Worm (Caenorhabditis elegans) whole organism, L2 larva: ENCODE results near the gene F55F3.4.

Source experiments
- C34F6.9 ChIP-seq: fragments of 150-350 bp; optimal IDR thresholded peaks from 2 replicates; lab custom pipeline; 2014; ENCODE audit warnings: missing biosample characterization, missing genetic modification characterization
- F13H6.1 ChIP-seq: sonication (generic microtip); optimal IDR thresholded peaks from 2 replicates; lab custom pipeline; 2016; ENCODE audit warnings: missing genetic modification characterization, missing compliant biosample characterization
- R02D3.7 ChIP-seq: fragments of 150-350 bp; optimal IDR thresholded peaks from 2 replicates; lab custom pipeline; 2014; ENCODE audit warnings: missing biosample characterization, missing genetic modification characterization
- Y55F3AM.14 ChIP-seq: fragments of 200-800 bp; sonication (Bioruptor generic); optimal IDR thresholded peaks from 2 replicates; lab custom pipeline; 2018; ENCODE audit warnings: mild to moderate bottlenecking, missing genetic modification characterization, missing compliant biosample characterization
- ZK546.5 ChIP-seq: sonication (generic microtip); optimal IDR thresholded peaks from 2 replicates; lab custom pipeline; 2017; ENCODE audit warnings: missing biosample characterization, missing genetic modification characterization
- alr-1 ChIP-seq: fragments of 150-350 bp; optimal IDR thresholded peaks from 2 replicates; lab custom pipeline; 2014; ENCODE audit warnings: missing biosample characterization, missing genetic modification characterization
- ama-1 ChIP-seq: fragments of 150-350 bp; optimal IDR thresholded peaks from 2 replicates; lab custom pipeline; 2018; ENCODE audit warnings: inconsistent platforms
- blmp-1 ChIP-seq: sonication (generic microtip); optimal IDR thresholded peaks from 2 replicates; lab custom pipeline; 2017; ENCODE audit warnings: missing genetic modification characterization, mild to moderate bottlenecking, missing compliant biosample characterization, antibody characterized with exemption, moderate library complexity; ENCODE audit not compliant: insufficient read depth
- ceh-16 ChIP-seq: fragments of 150-350 bp; optimal IDR thresholded peaks from 2 replicates; lab custom pipeline; 2014; ENCODE audit warnings: missing biosample characterization, missing genetic modification characterization
- ceh-82 ChIP-seq: fragments of 150-350 bp; optimal IDR thresholded peaks from 2 replicates; lab custom pipeline; 2014; ENCODE audit warnings: missing biosample characterization, missing genetic modification characterization
- crh-2 ChIP-seq: sonication (generic microtip); optimal IDR thresholded peaks from 2 replicates; lab custom pipeline; 2017; ENCODE audit warnings: missing biosample characterization, missing genetic modification characterization
- dmd-4 ChIP-seq: sonication (generic microtip); optimal IDR thresholded peaks from 2 replicates; lab custom pipeline; 2017; ENCODE audit warnings: missing biosample characterization, missing genetic modification characterization
- egl-27 ChIP-seq: sonication (generic microtip); optimal IDR thresholded peaks from 3 replicates; lab custom pipeline; 2017; ENCODE audit warnings: missing biosample characterization, missing genetic modification reagents, missing genetic modification characterization
- elt-3 ChIP-seq: sonication (generic microtip); optimal IDR thresholded peaks from 2 replicates; lab custom pipeline; 2017; ENCODE audit warnings: missing biosample characterization, missing genetic modification characterization
- fos-1 ChIP-seq: fragments of 150-350 bp; optimal IDR thresholded peaks from 2 replicates; lab custom pipeline; 2014; ENCODE audit warnings: missing biosample characterization, missing genetic modification characterization
- lin-11 ChIP-seq: fragments of 150-350 bp; sonication (generic microtip); optimal IDR thresholded peaks from 2 replicates; lab custom pipeline; 2014; ENCODE audit warnings: missing biosample characterization, missing genetic modification characterization, inconsistent platforms, mixed read lengths
- lin-39 ChIP-seq: fragments of 150-350 bp; optimal IDR thresholded peaks from 2 replicates; lab custom pipeline; 2014; ENCODE audit warnings: missing biosample characterization, missing genetic modification reagents, missing genetic modification characterization
- lsy-2 ChIP-seq, 2 experiments: fragments of 150-350 bp in 1 of 2; sonication (generic microtip) in 1 of 2; optimal IDR thresholded peaks; 2 replicates each; lab custom pipeline; 2014 to 2017; ENCODE audit warnings: missing biosample characterization in 2 of 2, missing genetic modification characterization in 2 of 2
- mdl-1 ChIP-seq, 2 experiments: fragments of 150-350 bp in 1 of 2; sonication (generic microtip) in 1 of 2; optimal IDR thresholded peaks; 2 replicates each; lab custom pipeline; 2017; ENCODE audit warnings: missing biosample characterization in 2 of 2, missing genetic modification characterization in 2 of 2
- nhr-10 ChIP-seq: sonication (generic microtip); optimal IDR thresholded peaks from 2 replicates; lab custom pipeline; 2017; ENCODE audit warnings: missing biosample characterization, missing genetic modification characterization
- nhr-11 ChIP-seq: fragments of 150-350 bp; optimal IDR thresholded peaks from 2 replicates; lab custom pipeline; 2014; ENCODE audit warnings: missing biosample characterization, missing genetic modification characterization
- nhr-12 ChIP-seq: fragments of 150-350 bp; optimal IDR thresholded peaks from 2 replicates; lab custom pipeline; 2014; ENCODE audit warnings: missing biosample characterization, missing genetic modification characterization
- nhr-129 ChIP-seq: fragments of 150-350 bp; optimal IDR thresholded peaks from 2 replicates; lab custom pipeline; 2014; ENCODE audit warnings: missing biosample characterization, missing genetic modification characterization
- nhr-21 ChIP-seq: fragments of 150-350 bp; optimal IDR thresholded peaks from 2 replicates; lab custom pipeline; 2014; ENCODE audit warnings: missing biosample characterization, missing genetic modification characterization
- nhr-237 ChIP-seq: fragments of 150-350 bp; optimal IDR thresholded peaks from 2 replicates; lab custom pipeline; 2014; ENCODE audit warnings: missing biosample characterization, missing genetic modification characterization
- nhr-25 ChIP-seq: fragments of 150-350 bp; sonication (generic microtip); optimal IDR thresholded peaks from 3 replicates; lab custom pipeline; 2014; ENCODE audit warnings: missing biosample characterization, missing genetic modification characterization
- nhr-6 ChIP-seq: fragments of 150-350 bp; optimal IDR thresholded peaks from 2 replicates; lab custom pipeline; 2014; ENCODE audit warnings: missing biosample characterization, missing genetic modification characterization
- peb-1 ChIP-seq: fragments of 150-350 bp; optimal IDR thresholded peaks from 2 replicates; lab custom pipeline; 2014; ENCODE audit warnings: missing biosample characterization, missing genetic modification characterization
- sem-4 ChIP-seq: fragments of 150-350 bp; optimal IDR thresholded peaks from 2 replicates; lab custom pipeline; 2014; ENCODE audit warnings: missing biosample characterization, missing genetic modification reagents, missing genetic modification characterization
- sma-9 ChIP-seq, 2 experiments: fragments of 150-350 bp in 1 of 2; sonication (generic microtip) in 1 of 2; optimal IDR thresholded peaks; 2 replicates each; lab custom pipeline; 2014 to 2016; ENCODE audit warnings: missing genetic modification characterization in 2 of 2, mild to moderate bottlenecking in 1 of 2, missing biosample characterization in 1 of 2, missing compliant biosample characterization in 1 of 2, missing genetic modification reagents in 1 of 2, moderate library complexity in 1 of 2
- unc-55 ChIP-seq: fragments of 150-350 bp; sonication (generic microtip); optimal IDR thresholded peaks from 3 replicates; lab custom pipeline; 2014; ENCODE audit warnings: missing biosample characterization, missing genetic modification reagents, missing genetic modification characterization
- unc-62 ChIP-seq: fragments of 150-350 bp; optimal IDR thresholded peaks from 2 replicates; lab custom pipeline; 2014; ENCODE audit warnings: missing biosample characterization, missing genetic modification reagents, missing genetic modification characterization
- zag-1 ChIP-seq: fragments of 150-350 bp; optimal IDR thresholded peaks from 2 replicates; lab custom pipeline; 2014; ENCODE audit warnings: missing biosample characterization, missing genetic modification characterization
- ztf-4 ChIP-seq: fragments of 150-350 bp; optimal IDR thresholded peaks from 2 replicates; lab custom pipeline; 2014; ENCODE audit warnings: missing biosample characterization, missing genetic modification characterization

F55F3.4 gene

DNA sequence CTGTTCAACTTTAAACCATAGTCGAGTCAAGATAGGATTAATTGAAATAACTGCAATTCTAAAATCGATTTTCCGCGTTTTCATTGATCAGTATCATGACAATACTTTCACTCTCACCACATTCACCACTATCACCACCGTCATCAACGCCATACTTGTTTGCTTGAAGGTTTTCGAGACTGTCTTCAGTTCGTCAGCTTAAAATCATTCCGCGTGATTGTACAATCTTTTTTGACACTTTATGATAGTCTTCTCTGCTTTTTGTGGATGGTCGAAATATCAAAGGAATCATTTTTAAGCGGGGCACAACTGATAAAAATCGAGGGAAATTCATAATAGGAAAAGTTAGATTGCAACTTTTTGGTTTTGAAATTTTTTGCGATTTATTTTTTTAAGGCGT is 39.1 kb upstream of the F55F3.4 start:
- TF ChIP-seq sma-9 (GFP tag; optimal IDR thresholded peaks at IDR 0.05; lab: Kevin White, UChicago), result peak; percentile 35
- no peak for TF ChIP-seq sma-9 (tag; optimal IDR thresholded peaks at IDR 0.05; lab: Kevin White, UChicago)
- no peak for TF ChIP-seq nhr-11 (tag; lab: Kevin White, UChicago)
- no peak for TF ChIP-seq lin-39 (tag; lab: Kevin White, UChicago)
- TF ChIP-seq zag-1 (tag; lab: Kevin White, UChicago), result no peak
- TF ChIP-seq R02D3.7 (tag; lab: Kevin White, UChicago), result no peak
- TF ChIP-seq F13H6.1 (tag; lab: Kevin White, UChicago), result no peak
- peak; percentile 22 for TF ChIP-seq blmp-1 (tag; lab: Kevin White, UChicago)
- no peak for TF ChIP-seq peb-1 (tag; lab: Kevin White, UChicago)
- TF ChIP-seq ztf-4 (tag; lab: Kevin White, UChicago), result no peak
- TF ChIP-seq lsy-2 (tag; optimal IDR thresholded peaks at IDR 0.05; lab: Kevin White, UChicago), result no peak
- TF ChIP-seq Y55F3AM.14 (GFP tag; lab: Kevin White, UChicago), result no peak
- no peak for TF ChIP-seq ceh-82 (tag; lab: Kevin White, UChicago)
- TF ChIP-seq elt-3 (tag; lab: Kevin White, UChicago), result no peak
- no peak for TF ChIP-seq nhr-12 (tag; lab: Kevin White, UChicago)
- TF ChIP-seq nhr-6, result no peak
- TF ChIP-seq nhr-237 (tag; lab: Kevin White, UChicago), result no peak
- TF ChIP-seq unc-62 (GFP tag; lab: Kevin White, UChicago), result no peak
- TF ChIP-seq nhr-10 (tag; lab: Kevin White, UChicago), result no peak
- no peak for TF ChIP-seq alr-1 (tag; lab: Kevin White, UChicago)
- no peak for TF ChIP-seq dmd-4 (tag; lab: Kevin White, UChicago)
- TF ChIP-seq fos-1 (tag; lab: Kevin White, UChicago), result peak; percentile 40
- no peak for TF ChIP-seq unc-55 (GFP tag; lab: Kevin White, UChicago)
- no peak for TF ChIP-seq C34F6.9
- TF ChIP-seq nhr-25, result no peak
- TF ChIP-seq mdl-1 (tag; optimal IDR thresholded peaks at IDR 0.05; lab: Kevin White, UChicago), result no peak
- TF ChIP-seq ceh-16 (tag; lab: Kevin White, UChicago), result no peak

DNA sequence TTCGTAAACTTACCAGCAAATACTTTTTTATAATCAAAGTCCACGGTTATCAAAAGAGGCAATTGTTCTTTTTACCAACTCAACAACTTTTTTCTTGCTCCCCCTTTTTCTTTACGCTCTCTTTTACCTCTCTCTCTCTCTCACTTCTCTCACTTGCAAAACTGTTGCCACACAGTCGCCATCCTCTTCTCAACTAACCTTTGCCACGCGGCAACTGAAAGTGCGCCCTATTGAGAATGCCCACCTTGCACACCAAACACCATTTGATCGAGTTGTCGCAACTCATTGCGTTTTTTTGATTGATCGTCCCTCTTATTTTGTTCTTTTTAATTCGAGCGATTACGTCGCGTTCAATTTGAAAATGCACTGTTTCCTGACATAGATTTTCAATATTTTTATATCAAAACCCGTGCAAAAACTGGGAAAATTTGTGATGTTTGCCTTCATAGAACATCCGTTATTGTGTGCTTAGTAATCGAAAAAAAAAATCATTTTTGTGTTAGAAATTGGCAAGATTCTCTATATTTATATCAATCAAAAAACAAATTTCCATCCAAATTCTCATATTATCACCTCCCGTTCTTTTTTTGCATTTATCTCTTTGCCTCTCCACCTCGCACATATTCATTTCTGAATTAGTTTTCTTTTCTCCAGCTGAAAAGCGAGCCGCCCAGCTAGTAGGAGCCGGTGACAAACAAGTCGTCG is 38.6 kb upstream of the F55F3.4 start, which contains the start of gene nhr-71:
Gene nhr-71 (plus strand): TSS at position 655 of the 705 bp plus-strand sequence.
- peak; percentile 10 for TF ChIP-seq F13H6.1 (tag; lab: Kevin White, UChicago)
- TF ChIP-seq ZK546.5 (tag; lab: Kevin White, UChicago), result no peak
- no peak for TF ChIP-seq R02D3.7 (tag; lab: Kevin White, UChicago)
- peak; percentile 84 for TF ChIP-seq crh-2
- no peak for TF ChIP-seq nhr-129 (tag; lab: Kevin White, UChicago)
- TF ChIP-seq egl-27 (tag; lab: Kevin White, UChicago), result no peak

DNA sequence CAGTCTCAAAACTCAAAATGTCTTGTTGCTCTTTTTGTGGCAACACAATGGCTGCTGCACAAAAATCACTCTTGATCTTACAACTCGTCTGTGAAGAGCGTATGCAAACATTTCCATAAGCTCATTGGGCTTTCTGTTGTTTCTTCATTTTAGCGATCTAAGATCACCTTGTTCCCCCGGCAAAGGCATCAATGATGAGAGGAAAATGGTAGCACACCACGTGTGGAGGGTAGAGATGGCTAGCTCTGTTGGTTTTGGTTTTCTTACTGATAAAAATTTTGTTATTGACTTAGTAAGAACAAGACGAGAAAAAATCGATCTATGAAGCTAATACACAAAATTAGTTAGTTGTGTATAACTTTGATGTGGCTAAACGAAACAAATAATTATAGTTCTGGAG is 37.4 kb upstream of the F55F3.4 start:
- no peak for TF ChIP-seq alr-1 (tag; lab: Kevin White, UChicago)
- TF ChIP-seq nhr-237 (tag; lab: Kevin White, UChicago), result no peak
- peak; percentile 51 for TF ChIP-seq sma-9 (GFP tag; optimal IDR thresholded peaks at IDR 0.05; lab: Kevin White, UChicago)
- no peak for TF ChIP-seq sma-9 (tag; optimal IDR thresholded peaks at IDR 0.05; lab: Kevin White, UChicago)

DNA sequence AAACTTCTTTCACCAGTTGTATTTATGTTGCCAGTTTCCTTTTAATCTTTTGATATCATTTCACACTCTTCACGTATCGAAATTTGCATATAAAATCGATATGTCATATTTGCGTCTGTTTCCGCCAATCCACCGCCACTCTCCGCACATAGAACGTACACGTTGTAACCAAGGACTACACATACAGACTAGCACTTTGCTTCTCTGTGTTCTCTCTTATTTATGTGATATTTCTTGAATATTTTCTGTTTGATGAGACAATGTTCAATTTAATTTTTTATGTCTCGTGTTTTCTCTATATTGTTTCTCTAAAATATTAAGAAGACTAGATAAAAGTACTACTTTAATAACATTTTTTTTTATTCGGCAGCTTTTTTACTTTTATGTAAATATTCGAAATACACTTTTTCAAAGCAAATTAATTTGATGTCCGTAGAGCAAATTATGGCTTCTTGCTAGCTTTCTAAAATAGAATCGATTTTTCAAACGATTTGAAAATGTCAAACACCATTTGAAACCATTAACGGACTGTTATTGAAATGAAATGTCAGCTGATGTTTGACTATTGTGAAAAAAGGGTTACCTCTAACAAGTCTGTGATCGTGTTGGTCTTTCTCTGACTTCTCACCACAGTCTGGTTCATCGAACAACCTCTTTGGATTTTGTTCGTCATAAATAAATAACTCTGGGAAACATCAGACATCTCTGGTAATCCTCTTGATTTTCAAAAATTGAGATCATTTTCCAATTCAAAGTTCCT is 32.4 kb upstream of the F55F3.4 start:
- TF ChIP-seq nhr-10 (tag; lab: Kevin White, UChicago), result no peak
- TF ChIP-seq alr-1 (tag; lab: Kevin White, UChicago), result no peak
- TF ChIP-seq nhr-21, result no peak
- TF ChIP-seq ama-1, result no peak
- TF ChIP-seq elt-3 (tag; lab: Kevin White, UChicago), result no peak
- TF ChIP-seq lin-11 (tag; lab: Kevin White, UChicago), result no peak
- TF ChIP-seq dmd-4 (tag; lab: Kevin White, UChicago), result no peak
- no peak for TF ChIP-seq blmp-1 (tag; lab: Kevin White, UChicago)
- no peak for TF ChIP-seq lin-39 (tag; lab: Kevin White, UChicago)
- TF ChIP-seq sem-4 (tag; lab: Kevin White, UChicago), result no peak
- TF ChIP-seq nhr-11 (tag; lab: Kevin White, UChicago), result no peak
- TF ChIP-seq nhr-129 (tag; lab: Kevin White, UChicago), result peak; percentile 58
- TF ChIP-seq C34F6.9, result no peak
- no peak for TF ChIP-seq ceh-82 (tag; lab: Kevin White, UChicago)
- TF ChIP-seq crh-2, result peak; percentile 58
- no peak for TF ChIP-seq sma-9 (GFP tag; optimal IDR thresholded peaks at IDR 0.05; lab: Kevin White, UChicago)
- no peak for TF ChIP-seq sma-9 (tag; optimal IDR thresholded peaks at IDR 0.05; lab: Kevin White, UChicago)
